Fruit fly (Drosophila melanogaster): ENCODE measurements around the gene sba.

sba gene

DNA sequence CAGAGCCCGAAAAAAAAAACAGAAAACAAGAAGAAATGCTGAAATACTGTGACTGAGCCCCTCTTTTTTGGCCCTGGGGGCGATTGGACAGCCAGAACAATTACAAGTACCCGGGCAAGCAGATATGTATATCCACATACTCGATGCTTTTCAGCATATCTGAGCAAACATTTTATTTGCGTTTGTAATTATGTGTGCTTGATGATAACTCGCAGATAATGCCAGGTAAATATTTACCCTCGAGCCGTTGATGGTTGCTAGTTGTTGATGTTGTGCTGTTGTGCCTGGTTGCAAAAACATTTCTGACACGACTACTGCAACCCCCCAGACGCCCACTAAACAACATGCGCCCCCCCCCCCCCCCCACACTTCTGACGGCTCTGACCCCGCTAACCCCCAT lies 3.4 kb downstream of the sba start (continued):
- TF ChIP-seq Awh (GFP tag; IDR thresholded peaks at IDR 0.05) (peak; percentile 59; the same call in 1 of the 2 replicates), CG15601 (tag; optimal IDR thresholded peaks at IDR 0.05) (peak; percentile 32), CG12104 (GFP tag; optimal IDR thresholded peaks at IDR 0.05) (peak; percentile 16), Camta (GFP tag; optimal IDR thresholded peaks at IDR 0.05) (no peak), hkb (optimal IDR thresholded peaks at IDR 0.05) (no peak), hkb (GFP tag; IDR thresholded peaks at IDR 0.05) (peak; percentile 43; the same call in 1 of the 2 replicates), CG2678 (tag; optimal IDR thresholded peaks at IDR 0.05) (peak; percentile 74), gce (GFP tag; IDR thresholded peaks at IDR 0.05) (0 out of 3 replicates have a peak, but pooled peaks have one; percentile 28), gt (GFP tag; IDR thresholded peaks at IDR 0.05) (no peak), Lpt (GFP tag; optimal IDR thresholded peaks at IDR 0.05) (no peak), CG17186 (GFP tag; optimal IDR thresholded peaks at IDR 0.05) (no peak), pros (GFP tag; optimal IDR thresholded peaks at IDR 0.05) (no peak), eyg (GFP tag; optimal IDR thresholded peaks at IDR 0.05) (no peak), CG17912 (GFP tag; optimal IDR thresholded peaks at IDR 0.05) (peak; percentile 48), jigr1 (GFP tag; IDR thresholded peaks at IDR 0.05) (no peak), CoRest (tag; optimal IDR thresholded peaks at IDR 0.05) (peak; percentile 19), bigmax (GFP tag; optimal IDR thresholded peaks at IDR 0.05) (peak; percentile 37), Ets65A (GFP tag) (no peak), Hmr (GFP tag; optimal IDR thresholded peaks at IDR 0.05) (peak; percentile 75), Blimp-1 (GFP tag; optimal IDR thresholded peaks at IDR 0.05) (peak; percentile 39), CG12155 (GFP tag; optimal IDR thresholded peaks at IDR 0.05) (no peak), maf-S (GFP tag; optimal IDR thresholded peaks at IDR 0.05) (no peak), pzg (GFP tag; optimal IDR thresholded peaks at IDR 0.05) (no peak), CG16779 (GFP tag; IDR thresholded peaks at IDR 0.05) (no peak), tio (GFP tag; optimal IDR thresholded peaks at IDR 0.05) (no peak), CG10147 (GFP tag; optimal IDR thresholded peaks at IDR 0.05) (peak; percentile 19), CG4360 (GFP tag; IDR thresholded peaks at IDR 0.05) (peak; percentile 15; the same call in 1 of the 2 replicates), ssp (GFP tag; IDR thresholded peaks at IDR 0.05) (no peak), CG11560 (tag; IDR thresholded peaks at IDR 0.05) (no peak), CG8924 (tag; optimal IDR thresholded peaks at IDR 0.05) (peak; percentile 38), CG11695 (GFP tag; IDR thresholded peaks at IDR 0.05) (peak; percentile 40; the same call in 1 of the 3 replicates), fd96Cb (tag; optimal IDR thresholded peaks at IDR 0.05) (no peak), CrebB (tag; optimal IDR thresholded peaks at IDR 0.05) (peak; percentile 70), HLHmδ (GFP tag; optimal IDR thresholded peaks at IDR 0.05) (peak; percentile 18), CG3281 (GFP tag; optimal IDR thresholded peaks at IDR 0.05) (peak; percentile 72), CG7987 (GFP tag; optimal IDR thresholded peaks at IDR 0.05) (peak; percentile 80), CG6791 (GFP tag; IDR thresholded peaks at IDR 0.05; ENCODE audit: partially characterized antibody) (no peak), CG10274 (GFP tag; optimal IDR thresholded peaks at IDR 0.05) (peak; percentile 9), scrt (GFP tag; optimal IDR thresholded peaks at IDR 0.05) (peak; percentile 58), Stat92E (GFP tag; optimal IDR thresholded peaks at IDR 0.05) (no peak), lab (GFP tag; optimal IDR thresholded peaks at IDR 0.05) (peak; percentile 85), Sox102F (GFP tag; optimal IDR thresholded peaks at IDR 0.05) (peak; percentile 10), Sry-β (GFP tag; optimal IDR thresholded peaks at IDR 0.05) (no peak), CG10209 (GFP tag; optimal IDR thresholded peaks at IDR 0.05) (peak; percentile 37), insv (GFP tag; optimal IDR thresholded peaks at IDR 0.05) (no peak), Ada2b (GFP tag; IDR thresholded peaks at IDR 0.05) (no peak), Opbp (GFP tag; IDR thresholded peaks at IDR 0.05; ENCODE audit: partially characterized antibody) (no peak), ems (GFP tag; optimal IDR thresholded peaks at IDR 0.05) (no peak), Meics (GFP tag; optimal IDR thresholded peaks at IDR 0.05) (peak; percentile 61), salm (tag; optimal IDR thresholded peaks at IDR 0.05) (peak; percentile 70), luna (GFP tag; optimal IDR thresholded peaks at IDR 0.05) (no peak)

Data from whole organism, embryonic.